Worm (Caenorhabditis elegans) whole organism, late embryonic: ENCODE data around the gene metl-6.

Experiments
- T23F11.4 ChIP-seq: fragments of 200-800 bp; sonication (Bioruptor generic); optimal IDR thresholded peaks from 2 replicates; lab custom pipeline; 2018; ENCODE audit warnings: mild to moderate bottlenecking, missing genetic modification characterization, missing compliant biosample characterization
- nfya-1 ChIP-seq: sonication (generic microtip); optimal IDR thresholded peaks from 2 replicates; lab custom pipeline; 2017; ENCODE audit warnings: missing genetic modification characterization, mild to moderate bottlenecking, missing compliant biosample characterization, antibody characterized with exemption, moderate library complexity
- pqm-1 ChIP-seq: sonication (generic microtip); optimal IDR thresholded peaks from 2 replicates; lab custom pipeline; 2016; ENCODE audit warnings: missing genetic modification characterization, missing compliant biosample characterization
- tbx-2 ChIP-seq: sonication (generic microtip); optimal IDR thresholded peaks from 2 replicates; lab custom pipeline; 2016; ENCODE audit warnings: missing genetic modification characterization, missing compliant biosample characterization

- no peak for TF ChIP-seq pqm-1
- TF ChIP-seq nfya-1 (tag; lab: Kevin White, UChicago), result no peak
- no peak for TF ChIP-seq T23F11.4 (GFP tag; lab: Kevin White, UChicago)
- TF ChIP-seq tbx-2 (tag; lab: Kevin White, UChicago), result no peak
These were observed 7.5 kb downstream of the metl-6 start, which contains the start of gene pat-3 for ce11 chrIII:3914049-3914448.
